Fruit fly (Drosophila melanogaster) whole organism, wandering third instar larva: ENCODE data around the gene MED31.

ENCODE experiments used
- HLH106 ChIP-seq: fragments of 200-800 bp; optimal IDR thresholded peaks from 3 replicates; lab custom pipeline; 2019; ENCODE audit warnings: missing biosample characterization, mild to moderate bottlenecking, missing genetic modification characterization, moderate library complexity
- psq ChIP-seq: fragments of 200-800 bp; sonication (Bioruptor generic); optimal IDR thresholded peaks from 3 replicates; lab custom pipeline; 2017; ENCODE audit warnings: missing biosample characterization, mild to moderate bottlenecking, missing genetic modification characterization, moderate library complexity

- peak; percentile 63 for TF ChIP-seq HLH106
- peak; percentile 60 for TF ChIP-seq psq
Measured at dm6 chr3R:4667399-4668201, 25.8 kb downstream of the MED31 start.
